Worm (Caenorhabditis elegans) whole organism, young adult: Measurements from ENCODE around the gene rha-2.

Experiments
- B0035.1 ChIP-seq: sonication (generic microtip); optimal IDR thresholded peaks from 2 replicates; lab custom pipeline; 2016; ENCODE audit warnings: missing genetic modification characterization, mild to moderate bottlenecking, missing compliant biosample characterization, missing genotype, missing genetic modification reagents
- C06A6.2 ChIP-seq: fragments of 200-800 bp; sonication (Bioruptor generic); conservative IDR thresholded peaks from 2 replicates; pipeline ENCODE4 v1.3.6; 2022; ENCODE audit warnings: missing genetic modification characterization, missing compliant biosample characterization
- D2030.7 ChIP-seq: fragments of 200-800 bp; sonication (Bioruptor generic); IDR thresholded peaks from 2 replicates; pipeline ENCODE4 v1.3.6; 2022; ENCODE audit warnings: missing genetic modification reagents, missing genetic modification characterization, missing compliant biosample characterization
- F33H1.4 ChIP-seq: fragments of 200-800 bp; sonication (Bioruptor generic); IDR thresholded peaks from 2 replicates; pipeline ENCODE4 v1.3.6; 2022; ENCODE audit warnings: missing genetic modification reagents, missing genetic modification characterization, missing compliant biosample characterization
- F57A8.1 ChIP-seq: fragments of 200-800 bp; sonication (Bioruptor generic); optimal IDR thresholded peaks from 2 replicates; lab custom pipeline; 2018; ENCODE audit warnings: mild to moderate bottlenecking, missing genetic modification characterization, moderate library complexity, missing compliant biosample characterization
- T26A5.8 ChIP-seq: sonication (generic microtip); optimal IDR thresholded peaks from 2 replicates; lab custom pipeline; 2016; ENCODE audit warnings: missing genetic modification characterization, missing compliant biosample characterization
- Y79H2A.3 ChIP-seq: fragments of 200-800 bp; sonication (Bioruptor generic); conservative IDR thresholded peaks from 2 replicates; pipeline ENCODE4 v1.3.6; 2022; ENCODE audit warnings: missing genetic modification reagents, missing genetic modification characterization, missing compliant biosample characterization
- aptf-2 ChIP-seq: fragments of 200-800 bp; sonication (Bioruptor generic); conservative IDR thresholded peaks from 2 replicates; pipeline ENCODE4 v1.3.6; 2022; ENCODE audit warnings: missing genetic modification reagents, missing genetic modification characterization, missing compliant biosample characterization
- aptf-3 ChIP-seq: fragments of 200-800 bp; sonication (Bioruptor generic); IDR thresholded peaks from 2 replicates; pipeline ENCODE4 v1.3.6; 2022; ENCODE audit warnings: missing genetic modification characterization, missing compliant biosample characterization
- athp-1 ChIP-seq: sonication (generic microtip); optimal IDR thresholded peaks from 2 replicates; lab custom pipeline; 2017; ENCODE audit warnings: mild to moderate bottlenecking, missing genetic modification characterization, missing compliant biosample characterization
- bed-1 ChIP-seq: fragments of 200-800 bp; sonication (Bioruptor generic); IDR thresholded peaks from 2 replicates; pipeline ENCODE4 v1.3.6; 2022; ENCODE audit warnings: missing genetic modification reagents, missing genetic modification characterization, missing compliant biosample characterization
- ccch-3 ChIP-seq: fragments of 200-800 bp; sonication (Bioruptor generic); optimal IDR thresholded peaks from 2 replicates; lab custom pipeline; 2018; ENCODE audit warnings: mild to moderate bottlenecking, missing genetic modification characterization, missing compliant biosample characterization
- ceh-40 ChIP-seq: fragments of 200-800 bp; sonication (Bioruptor generic); IDR thresholded peaks from 2 replicates; pipeline ENCODE4 v1.3.6; 2022; ENCODE audit warnings: missing genetic modification characterization, missing compliant biosample characterization
- ceh-91 ChIP-seq: fragments of 200-800 bp; sonication (Bioruptor generic); IDR thresholded peaks from 2 replicates; pipeline ENCODE4 v1.3.6; 2022; ENCODE audit warnings: missing genetic modification reagents, missing genetic modification characterization, missing compliant biosample characterization
- chd-7 ChIP-seq: sonication (generic microtip); optimal IDR thresholded peaks from 2 replicates; lab custom pipeline; 2016; ENCODE audit warnings: mild to moderate bottlenecking, missing genetic modification characterization, moderate library complexity, missing compliant biosample characterization
- die-1 ChIP-seq: sonication (generic microtip); optimal IDR thresholded peaks from 2 replicates; lab custom pipeline; 2016; ENCODE audit warnings: missing genotype, mild to moderate bottlenecking, missing genetic modification characterization, missing compliant biosample characterization
- dpl-1 ChIP-seq: fragments of 150-350 bp; optimal IDR thresholded peaks from 2 replicates; lab custom pipeline; 2014; ENCODE audit warnings: missing biosample characterization, missing genetic modification reagents, missing genetic modification characterization
- ets-4 ChIP-seq: fragments of 200-800 bp; sonication (Bioruptor generic); optimal IDR thresholded peaks from 2 replicates; lab custom pipeline; 2018; ENCODE audit warnings: mild to moderate bottlenecking, missing genetic modification characterization, missing compliant biosample characterization
- him-1 ChIP-seq: sonication (generic microtip); optimal IDR thresholded peaks from 2 replicates; lab custom pipeline; 2016; ENCODE audit warnings: missing genotype, missing genetic modification reagents, missing genetic modification characterization, missing compliant biosample characterization
- hsf-1 ChIP-seq: fragments of 200-800 bp; sonication (Bioruptor generic); IDR thresholded peaks from 2 replicates; pipeline ENCODE4 v1.3.6; 2022; ENCODE audit warnings: missing genetic modification reagents, missing genetic modification characterization, missing compliant biosample characterization
- lag-1 ChIP-seq: fragments of 200-800 bp; sonication (Bioruptor generic); IDR thresholded peaks from 2 replicates; pipeline ENCODE4 v1.3.6; 2022; ENCODE audit warnings: missing genetic modification reagents, missing genetic modification characterization, missing compliant biosample characterization
- let-526 ChIP-seq: fragments of 200-800 bp; sonication (Bioruptor generic); IDR thresholded peaks from 2 replicates; pipeline ENCODE4 v1.3.6; 2022; ENCODE audit warnings: missing genetic modification reagents, missing genetic modification characterization, missing compliant biosample characterization
- lin-26 ChIP-seq: fragments of 200-800 bp; sonication (Bioruptor generic); IDR thresholded peaks from 2 replicates; pipeline ENCODE4 v1.3.6; 2022; ENCODE audit warnings: missing genetic modification reagents, missing genetic modification characterization, missing compliant biosample characterization
- lin-54 ChIP-seq: fragments of 200-800 bp; sonication (Bioruptor generic); optimal IDR thresholded peaks from 2 replicates; lab custom pipeline; 2018; ENCODE audit warnings: mild to moderate bottlenecking, missing genetic modification characterization, missing compliant biosample characterization
- lir-1 ChIP-seq: fragments of 200-800 bp; sonication (Bioruptor generic); conservative IDR thresholded peaks from 2 replicates; pipeline ENCODE4 v1.3.6; 2022; ENCODE audit warnings: missing genetic modification reagents, missing genetic modification characterization, missing compliant biosample characterization
- madf-10 ChIP-seq: sonication (generic microtip); optimal IDR thresholded peaks from 2 replicates; lab custom pipeline; 2016; ENCODE audit warnings: mild to moderate bottlenecking, missing genetic modification characterization, missing compliant biosample characterization
- mcd-1 ChIP-seq: fragments of 200-800 bp; sonication (Bioruptor generic); IDR thresholded peaks from 2 replicates; pipeline ENCODE4 v1.3.6; 2022; ENCODE audit warnings: missing genetic modification reagents, missing genetic modification characterization, missing compliant biosample characterization
- mel-28 ChIP-seq: sonication (generic microtip); optimal IDR thresholded peaks from 2 replicates; lab custom pipeline; 2016; ENCODE audit warnings: borderline replicate concordance, mild to moderate bottlenecking, missing genetic modification characterization, missing compliant biosample characterization
- nhr-120 ChIP-seq: fragments of 200-800 bp; sonication (Bioruptor generic); IDR thresholded peaks from 2 replicates; pipeline ENCODE4 v1.3.6; 2022; ENCODE audit warnings: missing genetic modification characterization, missing compliant biosample characterization
- pha-4 ChIP-seq: fragments of 150-350 bp; sonication (generic microtip); optimal IDR thresholded peaks from 2 replicates; lab custom pipeline; 2014; ENCODE audit warnings: missing biosample characterization, missing genetic modification reagents, missing genetic modification characterization
- rec-8 ChIP-seq, 2 experiments: sonication (generic microtip); optimal IDR thresholded peaks; 2 replicates each; lab custom pipeline; 2016; ENCODE audit warnings: mild to moderate bottlenecking in 2 of 2, missing genetic modification characterization in 2 of 2, missing genetic modification reagents in 2 of 2, missing genotype in 2 of 2, missing biosample characterization in 1 of 2, missing compliant biosample characterization in 1 of 2, moderate library complexity in 1 of 2
- snpc-1.1 ChIP-seq: sonication (generic microtip); optimal IDR thresholded peaks from 2 replicates; lab custom pipeline; 2017; ENCODE audit warnings: missing genetic modification characterization, mild to moderate bottlenecking, missing compliant biosample characterization, antibody characterized with exemption, moderate library complexity, missing genotype, missing genetic modification reagents; ENCODE audit not compliant: insufficient read depth
- snpc-3.4 ChIP-seq: sonication (generic microtip); optimal IDR thresholded peaks from 2 replicates; lab custom pipeline; 2017; ENCODE audit warnings: missing genetic modification characterization, mild to moderate bottlenecking, missing compliant biosample characterization, antibody characterized with exemption, moderate library complexity, missing genotype, missing genetic modification reagents
- snpc-4 ChIP-seq, 5 experiments: fragments of 150-350 bp in 1 of 5; sonication (generic microtip) in 4 of 5; optimal IDR thresholded peaks; 2 replicates each; lab custom pipeline; 2014 to 2018; ENCODE audit warnings: missing genetic modification characterization in 5 of 5, missing biosample characterization in 3 of 5, antibody characterized with exemption in 2 of 5, mild to moderate bottlenecking in 2 of 5, missing compliant biosample characterization in 2 of 5, missing genotype in 2 of 5, moderate library complexity in 2 of 5, missing genetic modification reagents in 1 of 5
- sptf-2 ChIP-seq: fragments of 200-800 bp; sonication (Bioruptor generic); optimal IDR thresholded peaks from 2 replicates; lab custom pipeline; 2018; ENCODE audit warnings: mild to moderate bottlenecking, missing genetic modification characterization, missing compliant biosample characterization
- tbp1 ChIP-seq: fragments of 200-800 bp; sonication (Bioruptor generic); optimal IDR thresholded peaks from 2 replicates; lab custom pipeline; 2018; ENCODE audit warnings: mild to moderate bottlenecking, missing genetic modification characterization, missing compliant biosample characterization
- ztf-22 ChIP-seq: fragments of 200-800 bp; sonication (Bioruptor generic); optimal IDR thresholded peaks from 2 replicates; lab custom pipeline; 2018; ENCODE audit warnings: mild to moderate bottlenecking, missing genetic modification characterization, moderate library complexity, missing compliant biosample characterization
- ztf-6 ChIP-seq: fragments of 200-800 bp; sonication (Bioruptor generic); IDR thresholded peaks from 2 replicates; pipeline ENCODE4 v1.3.6; 2022; ENCODE audit warnings: missing genetic modification reagents, missing genetic modification characterization, missing compliant biosample characterization

The rha-2 gene

ce11 chrIII:8652922-8653321, 38.6 kb upstream of the rha-2 start (continued):
- no peak for TF ChIP-seq dpl-1
- TF ChIP-seq mcd-1 (GFP tag; lab: Robert Waterston, UW), result peak; percentile 56
- TF ChIP-seq ets-4, result no peak
- TF ChIP-seq ztf-6 (GFP tag; lab: Robert Waterston, UW), result peak; percentile 78; the same call in 1 of the 2 replicates
- no peak for TF ChIP-seq ccch-3 (GFP tag; lab: Kevin White, UChicago)
- no peak for TF ChIP-seq bed-1 (GFP tag; lab: Robert Waterston, UW)
- TF ChIP-seq snpc-1.1 (tag; lab: Kevin White, UChicago), result peak; percentile 14
- no peak for TF ChIP-seq T26A5.8 (tag; lab: Kevin White, UChicago)
- TF ChIP-seq pha-4 (tag; lab: Kevin White, UChicago), result no peak
- peak; percentile 75 for TF ChIP-seq lin-26 (GFP tag; lab: Robert Waterston, UW)
- TF ChIP-seq lir-1 (GFP tag; lab: Robert Waterston, UW), result no peak
- no peak for TF ChIP-seq C06A6.2 (GFP tag; lab: Robert Waterston, UW)
- no peak for TF ChIP-seq F33H1.4 (GFP tag; lab: Robert Waterston, UW)
- TF ChIP-seq chd-7 (tag; lab: Kevin White, UChicago), result peak; percentile 62
- TF ChIP-seq lin-54 (GFP tag; lab: Kevin White, UChicago), result peak; percentile 49
- peak; percentile 65 for TF ChIP-seq die-1 (tag; lab: Kevin White, UChicago)
- TF ChIP-seq ceh-40 (GFP tag; lab: Robert Waterston, UW), result no peak
- TF ChIP-seq F57A8.1 (GFP tag; lab: Kevin White, UChicago), result no peak
- TF ChIP-seq rec-8 (tag; optimal IDR thresholded peaks at IDR 0.05; lab: Kevin White, UChicago), result no peak
- 0 out of 2 replicates have a peak, but pooled peaks have one; percentile 11 for TF ChIP-seq D2030.7 (GFP tag; lab: Robert Waterston, UW)
- no peak for TF ChIP-seq aptf-2 (GFP tag; lab: Robert Waterston, UW)
- TF ChIP-seq ztf-22 (GFP tag; lab: Kevin White, UChicago), result no peak
- no peak for TF ChIP-seq ceh-91 (GFP tag; lab: Robert Waterston, UW)
- no peak for TF ChIP-seq snpc-4 (GFP tag; optimal IDR thresholded peaks at IDR 0.05; lab: Kevin White, UChicago)
- no peak for TF ChIP-seq snpc-4 (tag; optimal IDR thresholded peaks at IDR 0.05; lab: Kevin White, UChicago)
- no peak for TF ChIP-seq B0035.1
- TF ChIP-seq Y79H2A.3, result no peak
- peak; percentile 15 for TF ChIP-seq snpc-3.4 (tag; lab: Kevin White, UChicago)
- TF ChIP-seq hsf-1 (GFP tag; lab: Robert Waterston, UW), result no peak
- TF ChIP-seq madf-10, result no peak
- TF ChIP-seq him-1, result no peak
- no peak for TF ChIP-seq athp-1 (tag; lab: Kevin White, UChicago)
- TF ChIP-seq aptf-3, result no peak
- peak; percentile 89 for TF ChIP-seq tbp1
- no peak for TF ChIP-seq sptf-2 (GFP tag; lab: Kevin White, UChicago)
- TF ChIP-seq nhr-120 (GFP tag; lab: Robert Waterston, UW), result 0 out of 2 replicates have a peak, but pooled peaks have one; percentile 52
- 0 out of 2 replicates have a peak, but pooled peaks have one; percentile 45 for TF ChIP-seq let-526
- TF ChIP-seq mel-28, result peak; percentile 13
- no peak for TF ChIP-seq lag-1 (GFP tag; lab: Robert Waterston, UW)
